Worm (Caenorhabditis elegans): ENCODE data around the gene Y65A5A.24.

Gene Y65A5A.24

ce11 chrIV:16380937-16381336, 12.8 kb upstream of the Y65A5A.24 start:
- TF ChIP-seq mdl-1 (tag; optimal IDR thresholded peaks at IDR 0.05): no peak
- TF ChIP-seq unc-62 (GFP tag; optimal IDR thresholded peaks at IDR 0.05): no peak
- TF ChIP-seq Y55F3AM.14 (GFP tag; optimal IDR thresholded peaks at IDR 0.05): no peak
- TF ChIP-seq unc-39 (tag; optimal IDR thresholded peaks at IDR 0.05): no peak
- no peak for TF ChIP-seq elt-1 (tag; optimal IDR thresholded peaks at IDR 0.05)
- no peak for TF ChIP-seq nhr-10 (tag; optimal IDR thresholded peaks at IDR 0.05)
- no peak for TF ChIP-seq ceh-82 (tag; optimal IDR thresholded peaks at IDR 0.05)

DNA sequence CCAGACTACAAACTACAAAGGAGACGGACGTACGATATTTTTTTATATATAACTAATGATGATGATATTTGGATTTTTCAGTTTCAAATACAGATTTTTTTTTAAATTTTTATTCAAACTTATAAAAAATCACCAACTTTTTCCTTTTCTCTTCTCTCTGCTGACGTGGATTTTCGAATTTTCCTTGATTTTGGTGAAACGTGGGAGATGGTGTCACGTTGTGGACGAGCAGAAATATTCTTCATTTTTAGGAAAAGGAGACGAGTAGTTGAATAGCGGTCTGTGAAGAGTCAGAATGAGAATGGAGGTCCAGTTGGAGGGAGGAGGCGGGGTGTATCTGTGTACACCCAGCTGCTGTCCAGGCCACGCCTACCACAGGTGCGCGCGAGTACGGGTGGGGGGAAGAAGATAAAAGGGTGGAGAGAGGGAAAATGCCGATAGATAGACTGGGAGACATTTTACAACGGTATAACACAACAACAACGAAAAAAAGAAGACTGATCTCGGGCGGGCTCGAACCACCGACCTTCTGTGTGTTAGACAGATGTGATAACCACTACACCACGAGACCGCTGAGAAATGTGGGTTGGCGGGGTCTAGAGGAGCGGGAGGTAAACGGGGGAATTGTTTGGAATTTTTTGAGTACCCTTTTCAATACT, 11.7 kb upstream of the Y65A5A.24 start, which contains the start of gene Y7A9D.1:
TSS of gene Y7A9D.1 (minus strand) at position 283 of the 659 bp plus-strand sequence.
- TF ChIP-seq nhr-21 (tag; optimal IDR thresholded peaks at IDR 0.05): peak; percentile 67
- peak; percentile 5 for TF ChIP-seq F13H6.1 (tag; optimal IDR thresholded peaks at IDR 0.05)
- no peak for TF ChIP-seq aly-2 (tag; optimal IDR thresholded peaks at IDR 0.05)
- peak; percentile 46 for TF ChIP-seq fos-1 (tag; optimal IDR thresholded peaks at IDR 0.05)
- TF ChIP-seq lsy-2 (tag; optimal IDR thresholded peaks at IDR 0.05): peak in 1 of 2 experiments; percentile 16
- TF ChIP-seq unc-55 (GFP tag; optimal IDR thresholded peaks at IDR 0.05): peak; percentile 16
- no peak for TF ChIP-seq nhr-237 (tag; optimal IDR thresholded peaks at IDR 0.05)
- no peak for TF ChIP-seq unc-39 (tag; optimal IDR thresholded peaks at IDR 0.05)
- peak; percentile 26 for TF ChIP-seq lin-11 (tag; optimal IDR thresholded peaks at IDR 0.05)
- peak; percentile 23 for TF ChIP-seq C34F6.9 (tag; optimal IDR thresholded peaks at IDR 0.05)
- TF ChIP-seq peb-1 (tag; optimal IDR thresholded peaks at IDR 0.05): no peak
- TF ChIP-seq ztf-4 (tag; optimal IDR thresholded peaks at IDR 0.05): no peak
- peak; percentile 29 for TF ChIP-seq lin-13 (GFP tag; optimal IDR thresholded peaks at IDR 0.05)
- peak; percentile 57 for TF ChIP-seq nhr-129 (tag; optimal IDR thresholded peaks at IDR 0.05)
- TF ChIP-seq sma-3 (GFP tag; optimal IDR thresholded peaks at IDR 0.05): peak; percentile 52
- peak; percentile 3 for TF ChIP-seq nhr-25 (tag; optimal IDR thresholded peaks at IDR 0.05)
- TF ChIP-seq gmeb-1 (tag; optimal IDR thresholded peaks at IDR 0.05): peak; percentile 39

DNA sequence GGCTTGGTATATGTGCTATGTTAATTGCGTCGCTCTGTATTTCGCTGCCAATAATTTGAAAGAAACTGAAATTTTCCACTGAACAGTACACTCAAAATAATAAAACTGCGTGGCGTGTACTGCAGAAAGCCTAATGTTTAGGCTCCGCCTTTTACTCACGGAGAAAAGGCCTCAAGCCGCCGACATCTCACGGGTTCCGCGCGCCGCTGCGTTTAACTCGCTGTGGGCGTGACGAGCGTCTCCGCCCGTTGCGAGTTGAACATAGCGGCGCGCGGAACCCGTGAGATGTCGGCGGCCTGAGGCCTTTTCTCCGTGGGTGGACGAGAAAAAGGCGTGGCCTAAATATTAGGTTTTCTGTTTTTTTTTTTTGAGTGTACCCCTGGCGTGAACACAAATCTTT, 9.1 kb upstream of the Y65A5A.24 start:
- TF ChIP-seq ama-1 (optimal IDR thresholded peaks at IDR 0.05) (no peak), ZK546.5 (tag; optimal IDR thresholded peaks at IDR 0.05) (no peak), nhr-129 (tag; optimal IDR thresholded peaks at IDR 0.05) (no peak), ztf-11 (tag; optimal IDR thresholded peaks at IDR 0.05) (no peak), ztf-1 (GFP tag; conservative IDR thresholded peaks at IDR 0.05) (no peak), gmeb-1 (tag; optimal IDR thresholded peaks at IDR 0.05) (no peak), unc-39 (tag; optimal IDR thresholded peaks at IDR 0.05) (no peak), nhr-21 (tag; optimal IDR thresholded peaks at IDR 0.05) (no peak)

- TF ChIP-seq skn-1 (tag; optimal IDR thresholded peaks at IDR 0.05) (no peak), nhr-129 (tag; optimal IDR thresholded peaks at IDR 0.05) (peak; percentile 66), crh-2 (tag; optimal IDR thresholded peaks at IDR 0.05) (peak; percentile 28), sma-9 (GFP tag; optimal IDR thresholded peaks at IDR 0.05) (peak; percentile 46), sma-9 (tag; optimal IDR thresholded peaks at IDR 0.05) (no peak), fos-1 (tag; optimal IDR thresholded peaks at IDR 0.05) (no peak), nhr-21 (tag; optimal IDR thresholded peaks at IDR 0.05) (no peak), nhr-11 (tag; optimal IDR thresholded peaks at IDR 0.05) (no peak), sma-3 (GFP tag; optimal IDR thresholded peaks at IDR 0.05) (peak; percentile 21), nhr-6 (tag; optimal IDR thresholded peaks at IDR 0.05) (no peak), lin-11 (tag; optimal IDR thresholded peaks at IDR 0.05) (peak; percentile 9), ceh-16 (tag; optimal IDR thresholded peaks at IDR 0.05) (no peak), lsy-2 (tag; optimal IDR thresholded peaks at IDR 0.05) (no peak), snpc-4 (tag; optimal IDR thresholded peaks at IDR 0.05) (no peak), nhr-10 (tag; optimal IDR thresholded peaks at IDR 0.05) (no peak), nhr-12 (tag; optimal IDR thresholded peaks at IDR 0.05) (no peak), unc-55 (GFP tag; optimal IDR thresholded peaks at IDR 0.05) (peak; percentile 59), R02D3.7 (tag; optimal IDR thresholded peaks at IDR 0.05) (no peak), mdl-1 (tag; optimal IDR thresholded peaks at IDR 0.05) (no peak), nhr-23 (tag; optimal IDR thresholded peaks at IDR 0.05) (no peak), Y55F3AM.14 (GFP tag; optimal IDR thresholded peaks at IDR 0.05) (peak; percentile 19), nhr-77 (tag; optimal IDR thresholded peaks at IDR 0.05) (no peak), ceh-82 (tag; optimal IDR thresholded peaks at IDR 0.05) (no peak), peb-1 (tag; optimal IDR thresholded peaks at IDR 0.05) (no peak), ztf-11 (tag; optimal IDR thresholded peaks at IDR 0.05) (no peak), blmp-1 (tag; optimal IDR thresholded peaks at IDR 0.05; ENCODE audit: insufficient read depth) (no peak)
Observed at ce11 chrIV:16388136-16388635, 5.6 kb upstream of the Y65A5A.24 start.

Measured in whole organism, L2 larva.